Worm (Caenorhabditis elegans): ENCODE data around the gene unc-58.

ce11 chrX:10141264-10141663 lies 8.3 kb upstream of the unc-58 start:
- no peak for TF ChIP-seq snpc-4 (tag; optimal IDR thresholded peaks at IDR 0.05)
- TF ChIP-seq lsy-2 (tag; optimal IDR thresholded peaks at IDR 0.05), result no peak
- TF ChIP-seq nhr-76 (tag; optimal IDR thresholded peaks at IDR 0.05), result no peak
- no peak for TF ChIP-seq vab-7 (GFP tag; IDR thresholded peaks at IDR 0.05)
- no peak for TF ChIP-seq F49E8.2 (tag; optimal IDR thresholded peaks at IDR 0.05; ENCODE audit: borderline replicate concordance)
- no peak for TF ChIP-seq nhr-237 (tag; optimal IDR thresholded peaks at IDR 0.05)
- no peak for TF ChIP-seq ceh-82 (tag; optimal IDR thresholded peaks at IDR 0.05)
- TF ChIP-seq duxl-1 (tag; optimal IDR thresholded peaks at IDR 0.05; ENCODE audit: poor library complexity), result no peak
- no peak for TF ChIP-seq fos-1 (tag; optimal IDR thresholded peaks at IDR 0.05)
- no peak for TF ChIP-seq aly-2 (tag; optimal IDR thresholded peaks at IDR 0.05)
- no peak for TF ChIP-seq Y5F2A.4 (GFP tag; optimal IDR thresholded peaks at IDR 0.05)
- no peak for TF ChIP-seq dmd-6 (GFP tag; IDR thresholded peaks at IDR 0.05)
- TF ChIP-seq dve-1 (tag; optimal IDR thresholded peaks at IDR 0.05; ENCODE audit: insufficient read depth), result no peak
- TF ChIP-seq mes-2 (tag; optimal IDR thresholded peaks at IDR 0.05; ENCODE audit: poor library complexity, severe bottlenecking), result no peak

Data from whole organism, L4 larva.